Worm (Caenorhabditis elegans) whole organism, dauer: Measurements from ENCODE around the gene snb-7.

Source experiments
- unc-62 ChIP-seq: sonication (generic microtip); optimal IDR thresholded peaks from 2 replicates; lab custom pipeline; 2017; ENCODE audit warnings: missing biosample characterization, missing genetic modification reagents, missing genetic modification characterization

Gene snb-7

ce11 chrIV:12558925-12559450 lies 1.7 kb upstream of the snb-7 start, which contains the start of the genes ZK795.2 and ZK795.3:
TSS of gene ZK795.2 (minus strand) at chrIV:12558975.
TSS of gene ZK795.3 (plus strand) at chrIV:12559365.
- TF ChIP-seq unc-62 (GFP tag; lab: Kevin White, UChicago): no peak

- no peak for TF ChIP-seq unc-62 (GFP tag; lab: Kevin White, UChicago)
Measured at ce11 chrIV:12565933-12566540, 5.4 kb downstream of the snb-7 start, which contains the start of gene eak-7. TSS of gene eak-7 (minus strand) at chrIV:12565983.

ce11 chrIV:12567176-12567892 lies 6.7 kb downstream of the snb-7 start, which contains the start of the genes hsb-1 and let-99:
TSS of gene hsb-1 (minus strand) at chrIV:12567226.
TSS of gene let-99 (plus strand) at chrIV:12567842.
- no peak for TF ChIP-seq unc-62 (GFP tag; lab: Kevin White, UChicago)

- TF ChIP-seq unc-62 (GFP tag; lab: Kevin White, UChicago): no peak
Measured at ce11 chrIV:12570546-12570945, 9.9 kb downstream of the snb-7 start.

ce11 chrIV:12571047-12571446 lies 10.4 kb downstream of the snb-7 start, which contains the start of gene K08E7.4:
TSS of gene K08E7.4 (minus strand) at chrIV:12571147.
- no peak for TF ChIP-seq unc-62 (GFP tag; lab: Kevin White, UChicago)

ce11 chrIV:12573068-12573467 lies 12.4 kb downstream of the snb-7 start, which contains the start of gene K08E7.5:
TSS of gene K08E7.5 (plus strand) at chrIV:12573368.
- TF ChIP-seq unc-62 (GFP tag; lab: Kevin White, UChicago): no peak

ce11 chrIV:12574265-12574664 lies 13.6 kb downstream of the snb-7 start:
- no peak for TF ChIP-seq unc-62 (GFP tag; lab: Kevin White, UChicago)

ce11 chrIV:12581046-12581445 lies 20.4 kb downstream of the snb-7 start, which contains the start of gene K08E7.6:
TSS of gene K08E7.6 (minus strand) at chrIV:12581146.
- TF ChIP-seq unc-62 (GFP tag; lab: Kevin White, UChicago): no peak

ce11 chrIV:12583181-12583580 lies 22.5 kb downstream of the snb-7 start:
- TF ChIP-seq unc-62 (GFP tag; lab: Kevin White, UChicago): no peak

- TF ChIP-seq unc-62 (GFP tag; lab: Kevin White, UChicago): no peak
Measured at ce11 chrIV:12584146-12584545, 23.5 kb downstream of the snb-7 start.

- TF ChIP-seq unc-62 (GFP tag; lab: Kevin White, UChicago): no peak
Measured at ce11 chrIV:12585966-12586365, 25.3 kb downstream of the snb-7 start, which contains the start of gene K08E7.8. TSS of gene K08E7.8 (minus strand) at chrIV:12586066.

- no peak for TF ChIP-seq unc-62 (GFP tag; lab: Kevin White, UChicago)
Measured at ce11 chrIV:12590373-12590772, 29.7 kb downstream of the snb-7 start, which contains the start of gene cul-6. TSS of gene cul-6 (minus strand) at chrIV:12590451.

- no peak for TF ChIP-seq unc-62 (GFP tag; lab: Kevin White, UChicago)
Measured at ce11 chrIV:12594574-12594973, 33.9 kb downstream of the snb-7 start.

ce11 chrIV:12596960-12597359 lies 36.3 kb downstream of the snb-7 start:
- no peak for TF ChIP-seq unc-62 (GFP tag; lab: Kevin White, UChicago)

- TF ChIP-seq unc-62 (GFP tag; lab: Kevin White, UChicago): no peak
Measured at ce11 chrIV:12599158-12599557, 38.5 kb downstream of the snb-7 start, which contains the start of gene pgp-1. TSS of gene pgp-1 (minus strand) at chrIV:12599169.

ce11 chrIV:12600941-12601340 lies 40.3 kb downstream of the snb-7 start:
- no peak for TF ChIP-seq unc-62 (GFP tag; lab: Kevin White, UChicago)
